Worm (Caenorhabditis elegans) whole organism, L4/young adult: ENCODE measurements around the gene irld-3.

Source experiments
- W03F9.2 ChIP-seq: fragments of 150-350 bp; optimal IDR thresholded peaks from 2 replicates; lab custom pipeline; 2014; ENCODE audit warnings: missing biosample characterization, missing genetic modification characterization
- dao-5 ChIP-seq: sonication (generic microtip); optimal IDR thresholded peaks from 2 replicates; lab custom pipeline; 2016; ENCODE audit warnings: missing genotype, missing genetic modification characterization, moderate library complexity, missing compliant biosample characterization

ce11 chrV:3144494-3144893 is 6.1 kb upstream of the irld-3 start, which contains the start of gene srab-10:
- TF ChIP-seq W03F9.2, result no peak
- no peak for TF ChIP-seq dao-5 (tag; lab: Kevin White, UChicago)
